Comparison of ENCODE assay signal across 3 fruit fly cellular contexts in genomic region chr2L:11271622-11272282, dm6.
A peak's percentile ranks its signal among the peaks of the same experiment; 100 is the strongest.
TF ChIP-seq lines count a peak whose summit lies in the region.

No protein-coding gene starts in this region.

TF ChIP-seq in whole organism, adult, 20 proteins besides CTCF, POLR2A, EP300 and RAD21 (continued from another document):
- TF ChIP-seq kay (GFP tag; lab: Kevin White, UChicago; ENCODE audit: borderline replicate concordance): no peak

TF ChIP-seq in whole organism, embryonic, 481 proteins besides CTCF, POLR2A, EP300 and RAD21 (continued from another document and continues in another):
- no peak for TF ChIP-seq Side (GFP tag; optimal IDR thresholded peaks at IDR 0.05; lab: Kevin White, UChicago)
- no peak for TF ChIP-seq HmgZ (tag; optimal IDR thresholded peaks at IDR 0.05; lab: Kevin White, UChicago)
- TF ChIP-seq ci (GFP tag; IDR thresholded peaks at IDR 0.05; lab: Robert Waterston, UW): peak; percentile 46; the same call in 1 of the 3 replicates
- peak; percentile 49 for TF ChIP-seq mirr (GFP tag; optimal IDR thresholded peaks at IDR 0.05; lab: Kevin White, UChicago)
- no peak for TF ChIP-seq h (optimal IDR thresholded peaks at IDR 0.05; lab: Kevin White, UChicago)
- TF ChIP-seq amos (GFP tag; IDR thresholded peaks at IDR 0.05; lab: Robert Waterston, UW; ENCODE audit: partially characterized antibody): peak; percentile 24; the same call in 1 of the 2 replicates
- peak in 1 of 2 experiments; percentile 94 for TF ChIP-seq Pdp1 (GFP tag; optimal IDR thresholded peaks at IDR 0.05; lab: Kevin White, UChicago)
- no peak for TF ChIP-seq odd (GFP tag; optimal IDR thresholded peaks at IDR 0.05; lab: Kevin White, UChicago)
- TF ChIP-seq lov (optimal IDR thresholded peaks at IDR 0.05; lab: Kevin White, UChicago): no peak
- no peak for TF ChIP-seq lov (GFP tag; IDR thresholded peaks at IDR 0.05; lab: Robert Waterston, UW)
- no peak for TF ChIP-seq CG4820 (GFP tag; optimal IDR thresholded peaks at IDR 0.05; lab: Kevin White, UChicago)
- no peak for TF ChIP-seq CG30020 (tag; optimal IDR thresholded peaks at IDR 0.05; lab: Kevin White, UChicago)
- no peak for TF ChIP-seq gcm (GFP tag; optimal IDR thresholded peaks at IDR 0.05; lab: Kevin White, UChicago)
- no peak for TF ChIP-seq Atf-2 (GFP tag; optimal IDR thresholded peaks at IDR 0.05; lab: Kevin White, UChicago)
- TF ChIP-seq pzg (GFP tag; optimal IDR thresholded peaks at IDR 0.05; lab: Kevin White, UChicago): no peak
- no peak for TF ChIP-seq CG3838 (GFP tag; optimal IDR thresholded peaks at IDR 0.05; lab: Kevin White, UChicago)
- no peak; the same call in 1 of the 2 replicates for TF ChIP-seq Bgb (GFP tag; IDR thresholded peaks at IDR 0.05; lab: Robert Waterston, UW; ENCODE audit: partially characterized antibody)
- TF ChIP-seq Dek (tag; optimal IDR thresholded peaks at IDR 0.05; lab: Kevin White, UChicago): no peak
- no peak for TF ChIP-seq CG10267 (tag; optimal IDR thresholded peaks at IDR 0.05; lab: Kevin White, UChicago)
- no peak for TF ChIP-seq CG10366 (GFP tag; IDR thresholded peaks at IDR 0.05; lab: Robert Waterston, UW)
- no peak for TF ChIP-seq Blimp-1 (GFP tag; optimal IDR thresholded peaks at IDR 0.05; lab: Kevin White, UChicago)
- TF ChIP-seq row (GFP tag; IDR thresholded peaks at IDR 0.05; lab: Robert Waterston, UW): no peak
- TF ChIP-seq fru (optimal IDR thresholded peaks at IDR 0.05; lab: Kevin White, UChicago): no peak
- peak; percentile 59; the same call in 1 of the 2 replicates for TF ChIP-seq sob (GFP tag; IDR thresholded peaks at IDR 0.05; lab: Robert Waterston, UW)
- no peak for TF ChIP-seq CG12391 (tag; optimal IDR thresholded peaks at IDR 0.05; lab: Kevin White, UChicago)
- no peak; the same call in 2 of the 3 replicates for TF ChIP-seq so (GFP tag; IDR thresholded peaks at IDR 0.05; lab: Robert Waterston, UW)
- TF ChIP-seq C15 (GFP tag; IDR thresholded peaks at IDR 0.05; lab: Robert Waterston, UW): no peak; the same call in 2 of the 3 replicates
- TF ChIP-seq schlank (tag; optimal IDR thresholded peaks at IDR 0.05; lab: Kevin White, UChicago): no peak
- no peak for TF ChIP-seq tin (GFP tag; optimal IDR thresholded peaks at IDR 0.05; lab: Kevin White, UChicago)
- no peak for TF ChIP-seq CG8765 (GFP tag; IDR thresholded peaks at IDR 0.05; lab: Robert Waterston, UW)
- peak; percentile 30; the same call in 1 of the 3 replicates for TF ChIP-seq ken (GFP tag; IDR thresholded peaks at IDR 0.05; lab: Robert Waterston, UW)
- TF ChIP-seq pum (GFP tag; optimal IDR thresholded peaks at IDR 0.05; lab: Kevin White, UChicago): no peak
- no peak for TF ChIP-seq ro (GFP tag; IDR thresholded peaks at IDR 0.05; lab: Robert Waterston, UW)
- TF ChIP-seq Taf1 (GFP tag; IDR thresholded peaks at IDR 0.05; lab: Robert Waterston, UW): no peak
- no peak for TF ChIP-seq CG11723 (GFP tag; optimal IDR thresholded peaks at IDR 0.05; lab: Kevin White, UChicago)
- no peak for TF ChIP-seq CG1603 (tag; optimal IDR thresholded peaks at IDR 0.05; lab: Kevin White, UChicago)
- TF ChIP-seq ab (GFP tag; optimal IDR thresholded peaks at IDR 0.05; lab: Kevin White, UChicago): no peak
- no peak for TF ChIP-seq Poxn (GFP tag; IDR thresholded peaks at IDR 0.05; lab: Robert Waterston, UW)
- TF ChIP-seq CG14050 (GFP tag; IDR thresholded peaks at IDR 0.05; lab: Robert Waterston, UW): no peak
- TF ChIP-seq br (optimal IDR thresholded peaks at IDR 0.05; lab: Kevin White, UChicago): no peak
- peak; percentile 99 for TF ChIP-seq sr (GFP tag; IDR thresholded peaks at IDR 0.05; lab: Robert Waterston, UW)
- TF ChIP-seq CG1602 (GFP tag; optimal IDR thresholded peaks at IDR 0.05; lab: Kevin White, UChicago): no peak
- TF ChIP-seq CrebB (tag; optimal IDR thresholded peaks at IDR 0.05; lab: Kevin White, UChicago): no peak
- no peak for TF ChIP-seq E2f1 (GFP tag; IDR thresholded peaks at IDR 0.05; lab: Robert Waterston, UW)
- peak; percentile 66 for TF ChIP-seq pros (GFP tag; optimal IDR thresholded peaks at IDR 0.05; lab: Kevin White, UChicago)
- TF ChIP-seq run (tag; optimal IDR thresholded peaks at IDR 0.05; lab: Kevin White, UChicago): no peak
- TF ChIP-seq CG18619 (GFP tag; optimal IDR thresholded peaks at IDR 0.05; lab: Kevin White, UChicago): no peak
- TF ChIP-seq CG13296 (GFP tag; optimal IDR thresholded peaks at IDR 0.05; lab: Kevin White, UChicago): peak; percentile 26
- TF ChIP-seq sug (tag; optimal IDR thresholded peaks at IDR 0.05; lab: Kevin White, UChicago): peak; percentile 81
- no peak for TF ChIP-seq Hmr (GFP tag; optimal IDR thresholded peaks at IDR 0.05; lab: Kevin White, UChicago)
- TF ChIP-seq klu (GFP tag; IDR thresholded peaks at IDR 0.05; lab: Robert Waterston, UW): no peak
- TF ChIP-seq CoRest (tag; optimal IDR thresholded peaks at IDR 0.05; lab: Kevin White, UChicago): no peak
- TF ChIP-seq sna (GFP tag; IDR thresholded peaks at IDR 0.05; lab: Robert Waterston, UW; ENCODE audit: partially characterized antibody): no peak
- no peak for TF ChIP-seq CG7271 (tag; optimal IDR thresholded peaks at IDR 0.05; lab: Kevin White, UChicago)
- TF ChIP-seq CG13287 (GFP tag; IDR thresholded peaks at IDR 0.05; lab: Robert Waterston, UW; ENCODE audit: partially characterized antibody): peak; percentile 48
- no peak for TF ChIP-seq CG6683 (GFP tag; optimal IDR thresholded peaks at IDR 0.05; lab: Kevin White, UChicago)
- TF ChIP-seq Dref (GFP tag; IDR thresholded peaks at IDR 0.05; lab: Robert Waterston, UW): no peak
- peak; percentile 54; the same call in 1 of the 3 replicates for TF ChIP-seq CG6175 (GFP tag; IDR thresholded peaks at IDR 0.05; lab: Robert Waterston, UW)
- no peak for TF ChIP-seq lmd (GFP tag; IDR thresholded peaks at IDR 0.05; lab: Robert Waterston, UW)
- TF ChIP-seq CG4282 (GFP tag; optimal IDR thresholded peaks at IDR 0.05; lab: Kevin White, UChicago): no peak
- no peak for TF ChIP-seq grau (tag; optimal IDR thresholded peaks at IDR 0.05; lab: Kevin White, UChicago)
- TF ChIP-seq gfzf (GFP tag; optimal IDR thresholded peaks at IDR 0.05; lab: Kevin White, UChicago): no peak
- TF ChIP-seq Rx (GFP tag; IDR thresholded peaks at IDR 0.05; lab: Robert Waterston, UW): no peak
- TF ChIP-seq CG6654 (GFP tag; optimal IDR thresholded peaks at IDR 0.05; lab: Kevin White, UChicago): no peak
- TF ChIP-seq usp (GFP tag; optimal IDR thresholded peaks at IDR 0.05; lab: Kevin White, UChicago): no peak
- no peak for TF ChIP-seq CG6791 (GFP tag; IDR thresholded peaks at IDR 0.05; lab: Robert Waterston, UW; ENCODE audit: partially characterized antibody)
- no peak for TF ChIP-seq Ets65A (GFP tag; lab: Kevin White, UChicago)
- no peak for TF ChIP-seq abd-A (tag; optimal IDR thresholded peaks at IDR 0.05; lab: Kevin White, UChicago)

TF ChIP-seq in whole organism, prepupa, 60 proteins besides CTCF, POLR2A, EP300 and RAD21 (continued from another document):
- TF ChIP-seq cyc (GFP tag; optimal IDR thresholded peaks at IDR 0.05; lab: Kevin White, UChicago): no peak
- no peak for TF ChIP-seq Sox102F (GFP tag; optimal IDR thresholded peaks at IDR 0.05; lab: Kevin White, UChicago)
- no peak for TF ChIP-seq Hr38 (GFP tag; optimal IDR thresholded peaks at IDR 0.05; lab: Kevin White, UChicago)
- TF ChIP-seq CG3919 (GFP tag; optimal IDR thresholded peaks at IDR 0.05; lab: Kevin White, UChicago): peak; percentile 5
- TF ChIP-seq Sox15 (GFP tag; optimal IDR thresholded peaks at IDR 0.05; lab: Kevin White, UChicago): no peak
- TF ChIP-seq CG8119 (GFP tag; IDR thresholded peaks at IDR 0.05; lab: Robert Waterston, UW): peak; percentile 56; the same call in 2 of the 3 replicates
- TF ChIP-seq Met (GFP tag; optimal IDR thresholded peaks at IDR 0.05; lab: Kevin White, UChicago): no peak
- peak; percentile 68 for TF ChIP-seq Eip78C (GFP tag; lab: Kevin White, UChicago)
- TF ChIP-seq acj6 (GFP tag; optimal IDR thresholded peaks at IDR 0.05; lab: Kevin White, UChicago): no peak
- no peak for TF ChIP-seq CG16779 (tag; optimal IDR thresholded peaks at IDR 0.05; lab: Kevin White, UChicago)
- no peak for TF ChIP-seq CG11762 (GFP tag; optimal IDR thresholded peaks at IDR 0.05; lab: Kevin White, UChicago; ENCODE audit: insufficient read depth)
- no peak for TF ChIP-seq fd85E (GFP tag; optimal IDR thresholded peaks at IDR 0.05; lab: Kevin White, UChicago)
- no peak for TF ChIP-seq CG9139 (GFP tag; optimal IDR thresholded peaks at IDR 0.05; lab: Kevin White, UChicago)
- TF ChIP-seq spab (GFP tag; optimal IDR thresholded peaks at IDR 0.05; lab: Kevin White, UChicago): no peak
- no peak for TF ChIP-seq CG31627 (GFP tag; optimal IDR thresholded peaks at IDR 0.05; lab: Kevin White, UChicago)
- peak; percentile 69 for TF ChIP-seq Lpt (GFP tag; optimal IDR thresholded peaks at IDR 0.05; lab: Kevin White, UChicago)
- TF ChIP-seq CG3032 (tag; optimal IDR thresholded peaks at IDR 0.05; lab: Kevin White, UChicago): no peak
- no peak for TF ChIP-seq Eip93F (GFP tag; optimal IDR thresholded peaks at IDR 0.05; lab: Kevin White, UChicago)
- peak; percentile 38 for TF ChIP-seq Sox14 (GFP tag; optimal IDR thresholded peaks at IDR 0.05; lab: Kevin White, UChicago)
- no peak for TF ChIP-seq Eip75B (GFP tag; optimal IDR thresholded peaks at IDR 0.05; lab: Kevin White, UChicago)
- TF ChIP-seq CG10669 (GFP tag; optimal IDR thresholded peaks at IDR 0.05; lab: Kevin White, UChicago): no peak
- peak; percentile 89 for TF ChIP-seq vri (GFP tag; optimal IDR thresholded peaks at IDR 0.05; lab: Kevin White, UChicago)
- TF ChIP-seq esn (GFP tag; optimal IDR thresholded peaks at IDR 0.05; lab: Kevin White, UChicago): no peak
- no peak for TF ChIP-seq CG6808 (GFP tag; optimal IDR thresholded peaks at IDR 0.05; lab: Kevin White, UChicago)
- no peak for TF ChIP-seq OdsH (GFP tag; optimal IDR thresholded peaks at IDR 0.05; lab: Kevin White, UChicago)
- TF ChIP-seq CG7368 (GFP tag; optimal IDR thresholded peaks at IDR 0.05; lab: Kevin White, UChicago): no peak
- TF ChIP-seq CG11902 (GFP tag; optimal IDR thresholded peaks at IDR 0.05; lab: Kevin White, UChicago): no peak
- no peak for TF ChIP-seq Hr39 (GFP tag; optimal IDR thresholded peaks at IDR 0.05; lab: Kevin White, UChicago)
- TF ChIP-seq dsx (GFP tag; optimal IDR thresholded peaks at IDR 0.05; lab: Kevin White, UChicago; ENCODE audit: poor library complexity, severe bottlenecking): no peak
- TF ChIP-seq CG32006 (GFP tag; optimal IDR thresholded peaks at IDR 0.05; lab: Kevin White, UChicago): no peak
- TF ChIP-seq CG8319 (GFP tag; optimal IDR thresholded peaks at IDR 0.05; lab: Kevin White, UChicago): no peak
- TF ChIP-seq CG6276 (GFP tag; optimal IDR thresholded peaks at IDR 0.05; lab: Kevin White, UChicago): no peak
- TF ChIP-seq Ets96B (tag; optimal IDR thresholded peaks at IDR 0.05; lab: Kevin White, UChicago): no peak
- TF ChIP-seq svp (GFP tag; lab: Kevin White, UChicago): no peak
- TF ChIP-seq Blimp-1 (GFP tag; optimal IDR thresholded peaks at IDR 0.05; lab: Kevin White, UChicago): peak; percentile 76
- no peak for TF ChIP-seq Gug (GFP tag; IDR thresholded peaks at IDR 0.05; lab: Robert Waterston, UW)
- peak in 1 of 2 experiments; percentile 5 for TF ChIP-seq ss (GFP tag; optimal IDR thresholded peaks at IDR 0.05; lab: Kevin White, UChicago)
